Fruit fly (Drosophila melanogaster) whole organism, embryonic: ENCODE results near the gene Ids.

ENCODE experiments used
- Abd-B ChIP-seq: fragments of 200-800 bp; sonication (Bioruptor generic); optimal IDR thresholded peaks from 2 replicates; lab custom pipeline; 2018; ENCODE audit warnings: missing biosample characterization, mild to moderate bottlenecking, missing genetic modification characterization, moderate library complexity
- Adf1 ChIP-seq: fragments of 200-800 bp; sonication (Bioruptor generic); IDR thresholded peaks from 2 replicates; pipeline ENCODE4 v1.3.6; 2022; ENCODE audit warnings: missing biosample characterization, missing genetic modification characterization
- Awh ChIP-seq: fragments of 200-800 bp; sonication (Bioruptor generic); IDR thresholded peaks from 2 replicates; pipeline ENCODE4, ENCODE4 v1.3.6; 2022; ENCODE audit warnings: missing biosample characterization, missing genetic modification characterization
- CG1024 ChIP-seq: fragments of 200-800 bp; sonication (Bioruptor generic); IDR thresholded peaks from 2 replicates; pipeline ENCODE4 v1.3.6; 2022; ENCODE audit warnings: missing biosample characterization, missing genetic modification characterization
- CG10959 ChIP-seq: fragments of 200-800 bp; sonication (Bioruptor generic); IDR thresholded peaks from 2 replicates; pipeline ENCODE4 v1.3.6; 2022; ENCODE audit warnings: missing biosample characterization, missing genetic modification characterization
- CG13123 ChIP-seq: fragments of 200-800 bp; sonication (Bioruptor generic); optimal IDR thresholded peaks from 2 replicates; lab custom pipeline; 2016; ENCODE audit warnings: missing biosample characterization, missing genetic modification characterization
- CG13624 ChIP-seq: fragments of 200-800 bp; sonication (Bioruptor generic); optimal IDR thresholded peaks from 2 replicates; lab custom pipeline; 2016; ENCODE audit warnings: missing biosample characterization, missing genetic modification characterization
- CG13894 ChIP-seq: fragments of 200-800 bp; sonication (Bioruptor generic); optimal IDR thresholded peaks from 3 replicates; lab custom pipeline; 2018; ENCODE audit warnings: missing biosample characterization, mild to moderate bottlenecking, missing genetic modification characterization, moderate library complexity
- CG15696 ChIP-seq: fragments of 200-800 bp; sonication (Bioruptor generic); optimal IDR thresholded peaks from 2 replicates; lab custom pipeline; 2019; ENCODE audit warnings: missing biosample characterization, mild to moderate bottlenecking, missing genetic modification characterization, moderate library complexity
- CG1647 ChIP-seq: fragments of 200-800 bp; sonication (Bioruptor generic); optimal IDR thresholded peaks from 3 replicates; lab custom pipeline; 2016; ENCODE audit warnings: missing biosample characterization, missing genetic modification characterization
- CG16863 ChIP-seq: fragments of 200-800 bp; sonication (Bioruptor generic); optimal IDR thresholded peaks from 3 replicates; lab custom pipeline; 2016; ENCODE audit warnings: missing biosample characterization, missing genetic modification characterization
- CG17186 ChIP-seq: fragments of 200-800 bp; sonication (Bioruptor generic); optimal IDR thresholded peaks from 3 replicates; lab custom pipeline; 2017; ENCODE audit warnings: missing biosample characterization, missing genetic modification reagents, missing genetic modification characterization
- CG17568 ChIP-seq: fragments of 200-800 bp; sonication (Bioruptor generic); optimal IDR thresholded peaks from 2 replicates; lab custom pipeline; 2018; ENCODE audit warnings: missing biosample characterization, mild to moderate bottlenecking, missing genetic modification characterization, moderate library complexity
- CG2120 ChIP-seq: fragments of 200-800 bp; sonication (Bioruptor generic); optimal IDR thresholded peaks from 3 replicates; lab custom pipeline; 2016; ENCODE audit warnings: missing biosample characterization, missing genetic modification characterization
- CG30431 ChIP-seq: fragments of 200-800 bp; sonication (Bioruptor generic); optimal IDR thresholded peaks from 2 replicates; lab custom pipeline; 2017; ENCODE audit warnings: missing biosample characterization, missing genetic modification characterization
- CG31224 ChIP-seq: fragments of 200-800 bp; sonication (Bioruptor generic); IDR thresholded peaks from 2 replicates; pipeline ENCODE4 v1.3.6; 2022; ENCODE audit warnings: missing biosample characterization, missing genetic modification characterization
- CG34422 ChIP-seq: fragments of 200-800 bp; sonication (Bioruptor generic); IDR thresholded peaks from 3 replicates; pipeline ENCODE4 v1.3.6; 2022; ENCODE audit warnings: missing biosample characterization, missing genetic modification characterization
- CG3838 ChIP-seq: fragments of 200-800 bp; sonication (Bioruptor generic); optimal IDR thresholded peaks from 3 replicates; lab custom pipeline; 2016; ENCODE audit warnings: missing biosample characterization, missing genetic modification characterization
- CG4424 ChIP-seq: fragments of 200-800 bp; sonication (Bioruptor generic); optimal IDR thresholded peaks from 3 replicates; lab custom pipeline; 2016; ENCODE audit warnings: missing biosample characterization, missing genetic modification characterization
- CG4854 ChIP-seq: fragments of 200-800 bp; sonication (Bioruptor generic); optimal IDR thresholded peaks from 2 replicates; lab custom pipeline; 2016; ENCODE audit warnings: missing biosample characterization, missing genetic modification characterization, inconsistent platforms
- CG6683 ChIP-seq: fragments of 200-800 bp; sonication (Bioruptor generic); optimal IDR thresholded peaks from 2 replicates; lab custom pipeline; 2017; ENCODE audit warnings: missing biosample characterization, mild to moderate bottlenecking, missing genetic modification characterization, missing genetic modification reagents
- CG6689 ChIP-seq: fragments of 200-800 bp; sonication (Bioruptor generic); IDR thresholded peaks from 2 replicates; pipeline ENCODE4 v1.3.6; 2022; ENCODE audit warnings: missing biosample characterization, missing genetic modification characterization
- CG6813 ChIP-seq: fragments of 200-800 bp; sonication (Bioruptor generic); optimal IDR thresholded peaks from 2 replicates; lab custom pipeline; 2017; ENCODE audit warnings: missing biosample characterization, missing genetic modification characterization, mild to moderate bottlenecking, moderate library complexity, missing genetic modification reagents
- CG7786 ChIP-seq: fragments of 200-800 bp; sonication (Bioruptor generic); optimal IDR thresholded peaks from 2 replicates; lab custom pipeline; 2016; ENCODE audit warnings: missing biosample characterization, missing genetic modification characterization
- CG8388 ChIP-seq: fragments of 200-800 bp; sonication (Bioruptor generic); optimal IDR thresholded peaks from 2 replicates; lab custom pipeline; 2019; ENCODE audit warnings: missing biosample characterization, mild to moderate bottlenecking, missing genetic modification characterization, moderate library complexity
- Dek ChIP-seq: fragments of 200-800 bp; sonication (Bioruptor generic); optimal IDR thresholded peaks from 3 replicates; lab custom pipeline; 2019; ENCODE audit warnings: missing biosample characterization, mild to moderate bottlenecking, missing genetic modification characterization, moderate library complexity
- HLHmδ ChIP-seq: fragments of 200-800 bp; sonication (Bioruptor generic); optimal IDR thresholded peaks from 2 replicates; lab custom pipeline; 2018; ENCODE audit warnings: missing biosample characterization, mild to moderate bottlenecking, missing genetic modification characterization, moderate library complexity
- Hand ChIP-seq: fragments of 200-800 bp; sonication (Bioruptor generic); optimal IDR thresholded peaks from 2 replicates; lab custom pipeline; 2017; ENCODE audit warnings: mild to moderate bottlenecking, missing biosample characterization, missing genetic modification reagents, missing genetic modification characterization
- Kr ChIP-seq: fragments of 200-800 bp; sonication (Bioruptor generic); optimal IDR thresholded peaks from 2 replicates; lab custom pipeline; 2017; ENCODE audit warnings: missing biosample characterization, mild to moderate bottlenecking, missing genetic modification characterization
- Lim3 ChIP-seq: fragments of 200-800 bp; sonication (Bioruptor generic); IDR thresholded peaks from 2 replicates; pipeline ENCODE4 v1.3.6; 2022; ENCODE audit warnings: missing biosample characterization, missing genetic modification characterization
- Max ChIP-seq: fragments of 200-800 bp; sonication (Bioruptor generic); optimal IDR thresholded peaks from 2 replicates; lab custom pipeline; 2016; ENCODE audit warnings: missing biosample characterization, mild to moderate bottlenecking, missing genetic modification characterization
- Ptx1 ChIP-seq: fragments of 200-800 bp; sonication (Bioruptor generic); IDR thresholded peaks from 2 replicates; pipeline ENCODE4 v1.3.6; 2022; ENCODE audit warnings: missing biosample characterization, missing genetic modification characterization
- Side ChIP-seq: fragments of 200-800 bp; sonication (Bioruptor generic); optimal IDR thresholded peaks from 2 replicates; lab custom pipeline; 2016; ENCODE audit warnings: missing biosample characterization, missing genetic modification characterization
- Usf ChIP-seq: fragments of 200-800 bp; sonication (Bioruptor generic); optimal IDR thresholded peaks from 2 replicates; lab custom pipeline; 2017; ENCODE audit warnings: missing genotype, missing biosample characterization, missing genetic modification characterization
- YL-1 ChIP-seq: fragments of 200-800 bp; sonication (Bioruptor generic); optimal IDR thresholded peaks from 3 replicates; lab custom pipeline; 2017; ENCODE audit warnings: missing biosample characterization, mild to moderate bottlenecking, missing genetic modification characterization
- dpn ChIP-seq, 2 experiments: fragments of 200-800 bp; sonication (Bioruptor generic); optimal IDR thresholded peaks; 3 replicates each; lab custom pipeline; 2016; ENCODE audit warnings: missing biosample characterization in 2 of 2, missing genetic modification characterization in 2 of 2
- eve ChIP-seq, 2 experiments: fragments of >200 bp; optimal IDR thresholded peaks; 2 replicates each; lab custom pipeline; 2017; ENCODE audit warnings: missing biosample characterization in 2 of 2, missing genetic modification characterization in 2 of 2
- fd96Cb ChIP-seq: fragments of 200-800 bp; sonication (Bioruptor generic); optimal IDR thresholded peaks from 2 replicates; lab custom pipeline; 2018; ENCODE audit warnings: missing biosample characterization, mild to moderate bottlenecking, missing genetic modification characterization, moderate library complexity
- gce ChIP-seq: fragments of 200-800 bp; sonication (Bioruptor generic); IDR thresholded peaks from 3 replicates; pipeline ENCODE4 v1.3.6; 2022; ENCODE audit warnings: missing biosample characterization, missing genetic modification characterization
- gt ChIP-seq: fragments of 200-800 bp; sonication (Bioruptor generic); IDR thresholded peaks from 2 replicates; pipeline ENCODE4 v1.3.6; 2022; ENCODE audit warnings: missing biosample characterization, missing genetic modification characterization
- jumu ChIP-seq: fragments of 200-800 bp; sonication (Bioruptor generic); optimal IDR thresholded peaks from 3 replicates; lab custom pipeline; 2016; ENCODE audit warnings: missing biosample characterization, missing genetic modification characterization
- lbe ChIP-seq: fragments of 200-800 bp; sonication (Bioruptor generic); optimal IDR thresholded peaks from 2 replicates; lab custom pipeline; 2016; ENCODE audit warnings: missing biosample characterization, mild to moderate bottlenecking, missing genetic modification characterization
- maf-S ChIP-seq: fragments of 200-800 bp; sonication (Bioruptor generic); optimal IDR thresholded peaks from 2 replicates; lab custom pipeline; 2016; ENCODE audit warnings: missing biosample characterization, missing genetic modification characterization
- mirr ChIP-seq: fragments of 200-800 bp; sonication (Bioruptor generic); optimal IDR thresholded peaks from 3 replicates; lab custom pipeline; 2018; ENCODE audit warnings: missing biosample characterization, mild to moderate bottlenecking, missing genetic modification characterization
- nmo ChIP-seq: fragments of 200-800 bp; sonication (Bioruptor generic); optimal IDR thresholded peaks from 2 replicates; lab custom pipeline; 2018; ENCODE audit warnings: missing biosample characterization, mild to moderate bottlenecking, missing genetic modification characterization, moderate library complexity
- nom ChIP-seq: fragments of 200-800 bp; sonication (Bioruptor generic); optimal IDR thresholded peaks from 2 replicates; lab custom pipeline; 2017; ENCODE audit warnings: missing biosample characterization, missing genetic modification characterization, mild to moderate bottlenecking, moderate library complexity, missing genetic modification reagents
- pnt ChIP-seq: fragments of 200-800 bp; sonication (Bioruptor generic); optimal IDR thresholded peaks from 3 replicates; lab custom pipeline; 2016; ENCODE audit warnings: missing biosample characterization, missing genetic modification characterization
- ranshi ChIP-seq: fragments of 200-800 bp; sonication (Bioruptor generic); IDR thresholded peaks from 2 replicates; pipeline ENCODE4 v1.3.6; 2022; ENCODE audit warnings: missing biosample characterization, missing genetic modification characterization
- slou ChIP-seq: fragments of 200-800 bp; sonication (Bioruptor generic); optimal IDR thresholded peaks from 3 replicates; lab custom pipeline; 2016; ENCODE audit warnings: missing biosample characterization, missing genetic modification characterization
- stwl ChIP-seq: fragments of 200-800 bp; sonication (Bioruptor generic); optimal IDR thresholded peaks from 3 replicates; lab custom pipeline; 2018; ENCODE audit warnings: missing biosample characterization, mild to moderate bottlenecking, missing genetic modification characterization, moderate library complexity
- vfl ChIP-seq: fragments of 200-800 bp; sonication (Bioruptor generic); optimal IDR thresholded peaks from 2 replicates; lab custom pipeline; 2016; ENCODE audit warnings: missing biosample characterization, missing genetic modification characterization

The Ids gene

dm6 chr3L:3399249-3399922 is 21.3 kb downstream of the Ids start (continued):
- TF ChIP-seq eve (GFP tag; optimal IDR thresholded peaks at IDR 0.05; lab: Kevin White, UChicago) = no peak
- TF ChIP-seq lbe = peak; percentile 46
- no peak for TF ChIP-seq CG1647 (GFP tag; lab: Kevin White, UChicago)
- TF ChIP-seq CG13894 (tag; lab: Kevin White, UChicago) = no peak
- TF ChIP-seq Abd-B (GFP tag; lab: Kevin White, UChicago) = no peak
- TF ChIP-seq CG2120 (GFP tag; lab: Kevin White, UChicago) = no peak
- TF ChIP-seq nom (GFP tag; lab: Kevin White, UChicago) = peak; percentile 58
- TF ChIP-seq CG6813 (GFP tag; lab: Kevin White, UChicago) = no peak
- no peak for TF ChIP-seq CG17186 (GFP tag; lab: Kevin White, UChicago)
- no peak for TF ChIP-seq Kr (GFP tag; lab: Kevin White, UChicago)
- peak; percentile 23 for TF ChIP-seq CG8388 (GFP tag; lab: Kevin White, UChicago)
- TF ChIP-seq fd96Cb (tag; lab: Kevin White, UChicago) = peak; percentile 14
- no peak for TF ChIP-seq gt (GFP tag; lab: Robert Waterston, UW)
- TF ChIP-seq CG30431 (GFP tag; lab: Kevin White, UChicago) = no peak
- TF ChIP-seq CG17568 (GFP tag; lab: Kevin White, UChicago) = no peak
- TF ChIP-seq Usf = no peak
- TF ChIP-seq jumu (GFP tag; lab: Kevin White, UChicago) = no peak
- no peak for TF ChIP-seq Awh (GFP tag; lab: Robert Waterston, UW)
- no peak for TF ChIP-seq Ptx1 (GFP tag; lab: Robert Waterston, UW)
- no peak for TF ChIP-seq pnt (GFP tag; lab: Kevin White, UChicago)
- no peak for TF ChIP-seq CG34422 (GFP tag; lab: Robert Waterston, UW)
- TF ChIP-seq nmo (GFP tag; lab: Kevin White, UChicago) = peak; percentile 18
- no peak for TF ChIP-seq CG7786 (GFP tag; lab: Kevin White, UChicago)
- TF ChIP-seq CG16863 (GFP tag; lab: Kevin White, UChicago) = no peak
- no peak for TF ChIP-seq CG13624 (GFP tag; lab: Kevin White, UChicago)
- peak; percentile 16 for TF ChIP-seq CG15696 (tag; lab: Kevin White, UChicago)
- TF ChIP-seq vfl (GFP tag; lab: Kevin White, UChicago) = no peak
- TF ChIP-seq maf-S (GFP tag; lab: Kevin White, UChicago) = no peak
- TF ChIP-seq CG13123 (GFP tag; lab: Kevin White, UChicago) = no peak
- peak; percentile 16 for TF ChIP-seq CG4424 (GFP tag; lab: Kevin White, UChicago)
- no peak for TF ChIP-seq Lim3 (GFP tag; lab: Robert Waterston, UW)
- TF ChIP-seq CG6683 (GFP tag; lab: Kevin White, UChicago) = no peak
- no peak for TF ChIP-seq Max (GFP tag; lab: Kevin White, UChicago)
- TF ChIP-seq CG6689 (GFP tag; lab: Robert Waterston, UW) = no peak
- no peak for TF ChIP-seq CG4854
- TF ChIP-seq stwl (tag; lab: Kevin White, UChicago) = no peak
- TF ChIP-seq HLHmδ = no peak
- no peak for TF ChIP-seq Adf1 (GFP tag; lab: Robert Waterston, UW)
- TF ChIP-seq Side (GFP tag; lab: Kevin White, UChicago) = no peak
- TF ChIP-seq ranshi = no peak
- no peak for TF ChIP-seq CG3838 (GFP tag; lab: Kevin White, UChicago)
- no peak for TF ChIP-seq gce (GFP tag; lab: Robert Waterston, UW)
- no peak for TF ChIP-seq CG1024
- TF ChIP-seq mirr (GFP tag; lab: Kevin White, UChicago) = no peak
- TF ChIP-seq Hand = no peak
- no peak for TF ChIP-seq YL-1
- no peak for TF ChIP-seq dpn (GFP tag; optimal IDR thresholded peaks at IDR 0.05; lab: Kevin White, UChicago)
- no peak for TF ChIP-seq Dek (tag; lab: Kevin White, UChicago)
- TF ChIP-seq CG31224 (GFP tag; lab: Robert Waterston, UW) = no peak
- no peak for TF ChIP-seq slou (GFP tag; lab: Kevin White, UChicago)
- no peak for TF ChIP-seq CG10959 (GFP tag; lab: Robert Waterston, UW)
